Worm (Caenorhabditis elegans): Measurements from ENCODE around the gene sre-28.

DNA sequence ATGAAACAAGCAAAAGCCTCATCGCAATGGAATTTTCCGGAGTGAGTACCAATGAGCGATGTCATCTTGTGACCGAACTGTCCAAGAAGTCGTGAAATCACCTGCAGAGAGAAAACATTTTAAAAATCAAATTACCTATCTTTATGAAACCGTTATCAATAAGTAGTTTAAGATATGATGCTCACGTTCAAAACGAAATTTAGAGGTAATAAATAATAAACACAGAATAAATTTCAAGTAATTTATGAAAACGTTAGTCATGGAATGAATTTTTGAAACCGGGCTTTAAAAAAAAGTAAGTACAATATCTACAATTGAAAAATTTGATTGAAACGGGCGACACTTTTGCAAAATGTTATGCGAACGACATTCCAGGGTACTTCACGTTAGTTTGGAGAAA is 43.5 kb downstream of the sre-28 start, which contains the start of gene C27H6.8:
- no peak for TF ChIP-seq ZK546.5 (tag; optimal IDR thresholded peaks at IDR 0.05)
- TF ChIP-seq nhr-77 (tag; optimal IDR thresholded peaks at IDR 0.05), result no peak
- no peak for TF ChIP-seq saeg-2 (GFP tag; IDR thresholded peaks at IDR 0.05)
- TF ChIP-seq php-3 (GFP tag; IDR thresholded peaks at IDR 0.05), result no peak
- TF ChIP-seq lin-13 (GFP tag; optimal IDR thresholded peaks at IDR 0.05), result no peak
- TF ChIP-seq dve-1 (tag; optimal IDR thresholded peaks at IDR 0.05; ENCODE audit: insufficient read depth), result no peak
- TF ChIP-seq hlh-30 (tag; optimal IDR thresholded peaks at IDR 0.05; ENCODE audit: insufficient read depth), result no peak
- TF ChIP-seq ztf-11 (tag; optimal IDR thresholded peaks at IDR 0.05), result no peak
- TF ChIP-seq attf-4 (tag; optimal IDR thresholded peaks at IDR 0.05), result no peak

All from whole organism, L4 larva.